Worm (Caenorhabditis elegans): ENCODE data around the gene hpo-7.

ce11 chrII:2112948-2113347 lies 22.6 kb downstream of the hpo-7 start, which contains the start of gene R52.6:
- TF ChIP-seq nhr-237 (tag; optimal IDR thresholded peaks at IDR 0.05) (no peak), sem-4 (tag; optimal IDR thresholded peaks at IDR 0.05) (no peak), unc-55 (GFP tag; optimal IDR thresholded peaks at IDR 0.05) (no peak), F13H6.1 (tag; optimal IDR thresholded peaks at IDR 0.05) (no peak), Y55F3AM.14 (GFP tag; optimal IDR thresholded peaks at IDR 0.05) (no peak), unc-62 (GFP tag; optimal IDR thresholded peaks at IDR 0.05) (no peak), egl-27 (tag; optimal IDR thresholded peaks at IDR 0.05) (no peak), nhr-21 (tag; optimal IDR thresholded peaks at IDR 0.05) (no peak), ZK546.5 (tag; optimal IDR thresholded peaks at IDR 0.05) (no peak), snpc-4 (tag; optimal IDR thresholded peaks at IDR 0.05) (no peak), ztf-4 (tag; optimal IDR thresholded peaks at IDR 0.05) (no peak), ama-1 (optimal IDR thresholded peaks at IDR 0.05) (no peak)
